Fruit fly (Drosophila melanogaster): Measurements from ENCODE around the gene CG42564.
A peak's percentile ranks its signal among the peaks of the same experiment; 100 is the strongest.

CG42564 gene

DNA sequence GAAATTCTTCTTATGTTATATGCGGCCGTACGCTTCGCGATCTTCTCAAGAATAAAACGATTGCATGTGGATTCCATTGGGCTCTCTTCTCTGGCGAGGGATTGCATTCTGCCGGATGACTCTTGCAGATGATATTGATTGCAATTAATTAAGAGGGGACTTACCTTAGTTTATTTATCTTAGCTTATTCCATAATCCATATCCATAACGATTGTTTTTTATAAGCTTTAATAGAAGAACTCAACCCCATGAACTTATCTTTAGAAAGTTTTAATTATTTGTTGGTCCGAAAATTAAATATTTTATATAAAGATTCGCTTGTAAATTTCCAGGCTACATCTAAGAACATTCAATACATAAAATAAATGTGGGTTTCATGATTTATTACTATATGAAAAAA lies 1.7 kb downstream of the CG42564 start, which contains the start of gene CRAT:
Gene CRAT (minus strand): TSS at position 101 of the 400 bp plus-strand sequence.
- no peak for TF ChIP-seq Chrac-16 (GFP tag; optimal IDR thresholded peaks at IDR 0.05)
- TF ChIP-seq trem (tag; optimal IDR thresholded peaks at IDR 0.05), result no peak
- no peak for TF ChIP-seq caup (GFP tag; optimal IDR thresholded peaks at IDR 0.05; ENCODE audit: severe bottlenecking)
- TF ChIP-seq gro (GFP tag; optimal IDR thresholded peaks at IDR 0.05), result no peak
- no peak for TF ChIP-seq knrl (GFP tag; IDR thresholded peaks at IDR 0.05; ENCODE audit: partially characterized antibody)

- TF ChIP-seq Dbx (GFP tag; IDR thresholded peaks at IDR 0.05) (no peak), sens (GFP tag) (peak; percentile 53)
These were observed 3.2 kb downstream of the CG42564 start, which contains the start of gene CG42537 for dm6 chr3R:6377497-6377896. Gene CG42537, plus strand, starts transcription at chr3R:6377797.

dm6 chr3R:6380129-6380528 lies 5.9 kb downstream of the CG42564 start, which contains the start of the genes CG1024 and TfIIFalpha:
Gene CG1024, minus strand, starts transcription at chr3R:6380328.
Gene TfIIFalpha, plus strand, starts transcription at chr3R:6380467.
- TF ChIP-seq CoRest (tag; optimal IDR thresholded peaks at IDR 0.05), result peak; percentile 24
- no peak for TF ChIP-seq h (optimal IDR thresholded peaks at IDR 0.05)
- TF ChIP-seq CG11456 (GFP tag; IDR thresholded peaks at IDR 0.05), result no peak
- TF ChIP-seq cg (GFP tag; optimal IDR thresholded peaks at IDR 0.05), result peak; percentile 39
- TF ChIP-seq CG2875 (GFP tag; optimal IDR thresholded peaks at IDR 0.05), result no peak
- peak; percentile 90 for TF ChIP-seq sna (GFP tag; IDR thresholded peaks at IDR 0.05; ENCODE audit: partially characterized antibody)
- TF ChIP-seq CG14860 (GFP tag; IDR thresholded peaks at IDR 0.05; ENCODE audit: partially characterized antibody), result peak; percentile 95
- TF ChIP-seq CG2116 (GFP tag; optimal IDR thresholded peaks at IDR 0.05), result peak; percentile 90
- TF ChIP-seq Ets97D (GFP tag; optimal IDR thresholded peaks at IDR 0.05), result peak; percentile 38
- no peak for TF ChIP-seq ERR (GFP tag; optimal IDR thresholded peaks at IDR 0.05)
- no peak for TF ChIP-seq aop (GFP tag; IDR thresholded peaks at IDR 0.05)
- no peak for TF ChIP-seq Asciz (GFP tag; optimal IDR thresholded peaks at IDR 0.05)
- peak; percentile 73 for TF ChIP-seq MBD-R2 (GFP tag; IDR thresholded peaks at IDR 0.05)
- no peak for TF ChIP-seq mirr (GFP tag; optimal IDR thresholded peaks at IDR 0.05)
- 0 out of 2 replicates have a peak, but pooled peaks have one; percentile 8 for TF ChIP-seq Adf1 (GFP tag; IDR thresholded peaks at IDR 0.05)
- no peak for TF ChIP-seq CG4360 (GFP tag; IDR thresholded peaks at IDR 0.05)
- TF ChIP-seq crc (GFP tag; optimal IDR thresholded peaks at IDR 0.05), result no peak
- TF ChIP-seq Oli (tag; optimal IDR thresholded peaks at IDR 0.05), result no peak
- peak; percentile 1 for TF ChIP-seq CG33557 (GFP tag; optimal IDR thresholded peaks at IDR 0.05)
- TF ChIP-seq trem (tag; optimal IDR thresholded peaks at IDR 0.05), result peak; percentile 70
- no peak for TF ChIP-seq Atf-2 (GFP tag; optimal IDR thresholded peaks at IDR 0.05)
- TF ChIP-seq shn (GFP tag; optimal IDR thresholded peaks at IDR 0.05), result no peak
- TF ChIP-seq grau (tag; optimal IDR thresholded peaks at IDR 0.05), result peak; percentile 14
- TF ChIP-seq CG8089 (GFP tag; optimal IDR thresholded peaks at IDR 0.05), result peak; percentile 6
- peak in 1 of 3 experiments; percentile 24 for TF ChIP-seq Stat92E (GFP tag; optimal IDR thresholded peaks at IDR 0.05)
- peak; percentile 78; the same call in 2 of the 4 replicates for TF ChIP-seq chinmo (GFP tag; IDR thresholded peaks at IDR 0.05; ENCODE audit: partially characterized antibody)
- TF ChIP-seq CHES-1-like (GFP tag; optimal IDR thresholded peaks at IDR 0.05), result peak; percentile 21
- no peak for TF ChIP-seq Fer3 (tag; optimal IDR thresholded peaks at IDR 0.05)
- no peak for TF ChIP-seq CG34422 (GFP tag; IDR thresholded peaks at IDR 0.05)
- peak; percentile 44 for TF ChIP-seq HmgZ (tag; optimal IDR thresholded peaks at IDR 0.05)
- TF ChIP-seq CG15011 (GFP tag; optimal IDR thresholded peaks at IDR 0.05), result no peak
- TF ChIP-seq Fer1 (GFP tag; optimal IDR thresholded peaks at IDR 0.05), result peak; percentile 20
- peak; percentile 96 for TF ChIP-seq nerfin-2 (GFP tag; IDR thresholded peaks at IDR 0.05; ENCODE audit: partially characterized antibody)
- TF ChIP-seq gem (tag; optimal IDR thresholded peaks at IDR 0.05), result no peak
- TF ChIP-seq CG6654 (GFP tag; optimal IDR thresholded peaks at IDR 0.05), result no peak
- no peak for TF ChIP-seq onecut (GFP tag; IDR thresholded peaks at IDR 0.05)
- no peak for TF ChIP-seq CG11695 (GFP tag; IDR thresholded peaks at IDR 0.05)
- TF ChIP-seq amos (GFP tag; IDR thresholded peaks at IDR 0.05; ENCODE audit: partially characterized antibody), result peak; percentile 76
- peak; percentile 40 for TF ChIP-seq nmo (GFP tag; optimal IDR thresholded peaks at IDR 0.05)
- no peak for TF ChIP-seq chn (GFP tag; optimal IDR thresholded peaks at IDR 0.05)
- no peak for TF ChIP-seq CG10366 (GFP tag; IDR thresholded peaks at IDR 0.05)

Data from whole organism, embryonic.